Fruit fly (Drosophila melanogaster): ENCODE measurements around the gene Ns1.

DNA sequence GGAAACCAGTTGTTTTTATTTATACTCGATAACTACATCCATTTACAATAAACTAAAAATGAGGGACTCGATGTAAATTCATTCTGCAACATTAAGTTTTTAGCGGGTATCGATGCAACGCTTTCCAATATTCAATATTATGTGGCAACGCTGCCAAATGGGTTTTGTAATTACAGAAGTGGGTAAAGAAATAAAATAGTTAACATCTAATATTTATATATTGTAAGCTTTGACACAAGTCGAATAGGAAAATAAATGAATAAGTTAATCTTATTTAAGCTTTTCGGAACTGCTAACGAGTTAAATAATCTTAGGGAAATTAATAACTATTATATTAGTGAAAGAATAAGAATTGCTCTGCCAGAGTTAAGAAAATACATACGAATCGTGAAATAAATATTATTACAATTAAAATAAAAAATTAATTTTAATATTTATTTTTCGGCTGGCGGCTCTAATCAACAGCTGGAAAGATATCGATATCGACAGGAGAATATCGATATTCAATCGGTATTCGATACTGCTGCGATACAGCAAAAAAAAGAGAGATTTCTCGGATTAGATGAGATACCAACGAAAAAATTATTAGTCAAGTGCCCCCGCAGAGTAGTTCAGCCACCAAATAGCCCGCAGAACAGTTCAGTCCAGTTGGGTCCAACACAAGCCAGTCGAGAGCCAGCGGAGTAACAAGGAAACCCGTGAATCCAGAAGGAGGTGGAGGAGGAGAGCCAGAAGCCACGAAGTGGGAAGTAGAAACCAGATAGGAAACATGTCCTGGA, 12.7 kb upstream of the Ns1 start, which contains the start of gene GckIII:
- TF ChIP-seq brk (GFP tag; optimal IDR thresholded peaks at IDR 0.05) (no peak), h (GFP tag; optimal IDR thresholded peaks at IDR 0.05) (no peak), usp (GFP tag; optimal IDR thresholded peaks at IDR 0.05) (no peak), tai (GFP tag; optimal IDR thresholded peaks at IDR 0.05) (no peak), ey (GFP tag; optimal IDR thresholded peaks at IDR 0.05) (no peak), OdsH (GFP tag; optimal IDR thresholded peaks at IDR 0.05) (no peak), Abd-B (GFP tag; optimal IDR thresholded peaks at IDR 0.05) (no peak), psq (GFP tag; optimal IDR thresholded peaks at IDR 0.05) (no peak), pan (optimal IDR thresholded peaks at IDR 0.05) (no peak), Dfd (GFP tag; optimal IDR thresholded peaks at IDR 0.05) (no peak), Myc (optimal IDR thresholded peaks at IDR 0.05) (no peak), lola (GFP tag; optimal IDR thresholded peaks at IDR 0.05) (no peak), Rel (GFP tag; optimal IDR thresholded peaks at IDR 0.05) (no peak), Rel (tag; optimal IDR thresholded peaks at IDR 0.05) (peak; percentile 5), Dif (GFP tag; optimal IDR thresholded peaks at IDR 0.05; ENCODE audit: partially characterized antibody) (no peak)
